Fruit fly (Drosophila melanogaster) whole organism, embryonic: ENCODE measurements around the gene Klp67A.

ENCODE experiments used
- C15 ChIP-seq: fragments of 200-800 bp; sonication (Bioruptor generic); IDR thresholded peaks from 3 replicates; pipeline ENCODE4 v1.3.6; 2022; ENCODE audit warnings: missing biosample characterization, missing genetic modification characterization
- CG10431 ChIP-seq: fragments of 200-800 bp; sonication (Bioruptor generic); optimal IDR thresholded peaks from 3 replicates; lab custom pipeline; 2018; ENCODE audit warnings: missing biosample characterization, mild to moderate bottlenecking, missing genetic modification characterization
- CG12236 ChIP-seq: fragments of 200-800 bp; sonication (Bioruptor generic); optimal IDR thresholded peaks from 2 replicates; lab custom pipeline; 2016; ENCODE audit warnings: missing biosample characterization, missing genetic modification characterization
- CG12299 ChIP-seq: fragments of 200-800 bp; sonication (Bioruptor generic); optimal IDR thresholded peaks from 2 replicates; lab custom pipeline; 2018; ENCODE audit warnings: missing biosample characterization, mild to moderate bottlenecking, missing genetic modification characterization
- CG14441 ChIP-seq: fragments of 200-800 bp; sonication (Bioruptor generic); IDR thresholded peaks from 2 replicates; pipeline ENCODE4 v1.3.6; 2022; ENCODE audit warnings: missing biosample characterization, missing genetic modification characterization
- CG1603 ChIP-seq: fragments of 200-800 bp; sonication (Bioruptor generic); optimal IDR thresholded peaks from 2 replicates; lab custom pipeline; 2019; ENCODE audit warnings: missing biosample characterization, mild to moderate bottlenecking, missing genetic modification characterization, moderate library complexity
- CG18011 ChIP-seq: fragments of 200-800 bp; sonication (Bioruptor generic); optimal IDR thresholded peaks from 2 replicates; lab custom pipeline; 2017; ENCODE audit warnings: missing biosample characterization, missing genetic modification characterization, mild to moderate bottlenecking, moderate library complexity, missing genotype
- CG18262 ChIP-seq: fragments of 200-800 bp; optimal IDR thresholded peaks from 3 replicates; lab custom pipeline; 2019; ENCODE audit warnings: missing biosample characterization, mild to moderate bottlenecking, missing genetic modification characterization, moderate library complexity
- CG2116 ChIP-seq: fragments of 200-800 bp; sonication (Bioruptor generic); optimal IDR thresholded peaks from 3 replicates; lab custom pipeline; 2018; ENCODE audit warnings: missing biosample characterization, mild to moderate bottlenecking, missing genetic modification characterization
- CG3281 ChIP-seq: fragments of 200-800 bp; sonication (Bioruptor generic); optimal IDR thresholded peaks from 3 replicates; lab custom pipeline; 2017; ENCODE audit warnings: missing biosample characterization, mild to moderate bottlenecking, missing genetic modification characterization
- CG34422 ChIP-seq: fragments of 200-800 bp; sonication (Bioruptor generic); IDR thresholded peaks from 3 replicates; pipeline ENCODE4 v1.3.6; 2022; ENCODE audit warnings: missing biosample characterization, missing genetic modification characterization
- CG3847 ChIP-seq: fragments of 200-800 bp; sonication (Bioruptor generic); IDR thresholded peaks from 2 replicates; pipeline ENCODE4 v1.3.6; 2022; ENCODE audit warnings: missing biosample characterization, missing genetic modification characterization
- CG4424 ChIP-seq: fragments of 200-800 bp; sonication (Bioruptor generic); optimal IDR thresholded peaks from 3 replicates; lab custom pipeline; 2016; ENCODE audit warnings: missing biosample characterization, missing genetic modification characterization
- CG4730 ChIP-seq: fragments of 200-800 bp; sonication (Bioruptor generic); IDR thresholded peaks from 2 replicates; pipeline ENCODE4 v1.3.6; 2022; ENCODE audit warnings: missing biosample characterization, missing genetic modification characterization
- CG7357 ChIP-seq: fragments of 200-800 bp; sonication (Bioruptor generic); IDR thresholded peaks from 3 replicates; pipeline ENCODE4 v1.3.6; 2022; ENCODE audit warnings: missing biosample characterization, missing genetic modification characterization
- CG7786 ChIP-seq: fragments of 200-800 bp; sonication (Bioruptor generic); optimal IDR thresholded peaks from 2 replicates; lab custom pipeline; 2016; ENCODE audit warnings: missing biosample characterization, missing genetic modification characterization
- CG8290 ChIP-seq, 3 experiments: fragments of 200-800 bp; sonication (Bioruptor generic); optimal IDR thresholded peaks; 2 replicates each; lab custom pipeline; 2016 to 2019; ENCODE audit warnings: missing biosample characterization in 3 of 3, missing genetic modification characterization in 3 of 3, mild to moderate bottlenecking in 2 of 3, moderate library complexity in 1 of 3
- CG8388 ChIP-seq: fragments of 200-800 bp; sonication (Bioruptor generic); optimal IDR thresholded peaks from 2 replicates; lab custom pipeline; 2019; ENCODE audit warnings: missing biosample characterization, mild to moderate bottlenecking, missing genetic modification characterization, moderate library complexity
- CG8944 ChIP-seq: fragments of 200-800 bp; sonication (Bioruptor generic); optimal IDR thresholded peaks from 3 replicates; lab custom pipeline; 2016; ENCODE audit warnings: missing biosample characterization, missing genetic modification characterization
- Chrac-16 ChIP-seq: fragments of 200-800 bp; sonication (Bioruptor generic); optimal IDR thresholded peaks from 3 replicates; lab custom pipeline; 2016; ENCODE audit warnings: missing biosample characterization, missing genetic modification characterization
- Dip2 ChIP-seq: fragments of 200-800 bp; sonication (Bioruptor generic); IDR thresholded peaks from 2 replicates; pipeline ENCODE4 v1.3.6; 2022; ENCODE audit warnings: missing biosample characterization, missing genetic modification characterization
- HLH54F ChIP-seq: fragments of 200-800 bp; sonication (Bioruptor generic); optimal IDR thresholded peaks from 3 replicates; lab custom pipeline; 2016; ENCODE audit warnings: missing biosample characterization, missing genetic modification characterization
- Hsf ChIP-seq: fragments of 200-800 bp; sonication (Bioruptor generic); optimal IDR thresholded peaks from 3 replicates; lab custom pipeline; 2016; ENCODE audit warnings: missing biosample characterization, missing genetic modification characterization
- Jarid2 ChIP-seq: fragments of 200-800 bp; sonication (Bioruptor generic); optimal IDR thresholded peaks from 3 replicates; lab custom pipeline; 2017; ENCODE audit warnings: mild to moderate bottlenecking, missing biosample characterization, missing genetic modification reagents, missing genetic modification characterization
- Kr ChIP-seq: fragments of 200-800 bp; sonication (Bioruptor generic); optimal IDR thresholded peaks from 2 replicates; lab custom pipeline; 2017; ENCODE audit warnings: missing biosample characterization, mild to moderate bottlenecking, missing genetic modification characterization
- Mad ChIP-seq: fragments of 200-800 bp; sonication (Bioruptor generic); optimal IDR thresholded peaks from 2 replicates; lab custom pipeline; 2016; ENCODE audit warnings: missing biosample characterization, missing genetic modification characterization
- Med ChIP-seq: fragments of 200-800 bp; sonication (Bioruptor generic); peaks from one replicate; lab custom pipeline; 2016; ENCODE audit warnings: missing biosample characterization, missing genetic modification characterization, mild to moderate bottlenecking, inconsistent platforms, moderate library complexity
- NfI ChIP-seq: fragments of 200-800 bp; sonication (Bioruptor generic); optimal IDR thresholded peaks from 3 replicates; lab custom pipeline; 2018; ENCODE audit warnings: missing biosample characterization, mild to moderate bottlenecking, missing genetic modification characterization, moderate library complexity
- Spps ChIP-seq: fragments of 200-800 bp; sonication (Bioruptor generic); optimal IDR thresholded peaks from 2 replicates; lab custom pipeline; 2018; ENCODE audit warnings: missing biosample characterization, mild to moderate bottlenecking, missing genetic modification characterization
- Ssrp ChIP-seq: fragments of 200-800 bp; sonication (Bioruptor generic); optimal IDR thresholded peaks from 2 replicates; lab custom pipeline; 2018; ENCODE audit warnings: missing biosample characterization, mild to moderate bottlenecking, missing genetic modification characterization, moderate library complexity
- bbx ChIP-seq: fragments of 200-800 bp; sonication (Bioruptor generic); IDR thresholded peaks from 2 replicates; pipeline ENCODE4 v1.3.6; 2022; ENCODE audit warnings: missing biosample characterization, missing genetic modification characterization; ENCODE audit not compliant: partially characterized antibody
- bowl ChIP-seq: fragments of 200-800 bp; sonication (Bioruptor generic); IDR thresholded peaks from 2 replicates; pipeline ENCODE4 v1.3.6; 2022; ENCODE audit warnings: missing biosample characterization, missing genetic modification characterization
- chinmo ChIP-seq: fragments of 200-800 bp; sonication (Bioruptor generic); IDR thresholded peaks from 4 replicates; pipeline ENCODE4 v1.3.6; 2022; ENCODE audit warnings: missing biosample characterization, missing genetic modification characterization; ENCODE audit not compliant: partially characterized antibody
- dati ChIP-seq: fragments of 200-800 bp; sonication (Bioruptor generic); IDR thresholded peaks from 2 replicates; pipeline ENCODE4 v1.3.6; 2022; ENCODE audit warnings: missing biosample characterization, missing genetic modification characterization
- eve ChIP-seq, 2 experiments: fragments of >200 bp; optimal IDR thresholded peaks; 2 replicates each; lab custom pipeline; 2017; ENCODE audit warnings: missing biosample characterization in 2 of 2, missing genetic modification characterization in 2 of 2
- fu2 ChIP-seq: fragments of 200-800 bp; sonication (Bioruptor generic); optimal IDR thresholded peaks from 2 replicates; lab custom pipeline; 2016; ENCODE audit warnings: missing biosample characterization, missing genetic modification characterization
- h ChIP-seq: fragments of >200 bp; optimal IDR thresholded peaks from 2 replicates; lab custom pipeline; 2017
- lbe ChIP-seq: fragments of 200-800 bp; sonication (Bioruptor generic); optimal IDR thresholded peaks from 2 replicates; lab custom pipeline; 2016; ENCODE audit warnings: missing biosample characterization, mild to moderate bottlenecking, missing genetic modification characterization
- luna ChIP-seq: fragments of 200-800 bp; sonication (Bioruptor generic); optimal IDR thresholded peaks from 2 replicates; lab custom pipeline; 2016; ENCODE audit warnings: missing biosample characterization, missing genetic modification characterization
- nerfin-1 ChIP-seq: fragments of 200-800 bp; sonication (Bioruptor generic); optimal IDR thresholded peaks from 3 replicates; lab custom pipeline; 2019; ENCODE audit warnings: missing biosample characterization, mild to moderate bottlenecking, missing genetic modification characterization, moderate library complexity
- nom ChIP-seq: fragments of 200-800 bp; sonication (Bioruptor generic); optimal IDR thresholded peaks from 2 replicates; lab custom pipeline; 2017; ENCODE audit warnings: missing biosample characterization, missing genetic modification characterization, mild to moderate bottlenecking, moderate library complexity, missing genetic modification reagents
- psq ChIP-seq: fragments of 200-800 bp; sonication (Bioruptor generic); optimal IDR thresholded peaks from 2 replicates; lab custom pipeline; 2017; ENCODE audit warnings: missing biosample characterization, missing genetic modification characterization
- row ChIP-seq: fragments of 200-800 bp; sonication (Bioruptor generic); IDR thresholded peaks from 3 replicates; pipeline ENCODE4 v1.3.6; 2022; ENCODE audit warnings: missing biosample characterization, missing genetic modification characterization
- seq ChIP-seq: fragments of 200-800 bp; sonication (Bioruptor generic); IDR thresholded peaks from 2 replicates; pipeline ENCODE4 v1.3.6; 2022; ENCODE audit warnings: missing biosample characterization, missing genetic modification characterization
- sob ChIP-seq: fragments of 200-800 bp; sonication (Bioruptor generic); IDR thresholded peaks from 2 replicates; pipeline ENCODE4 v1.3.6; 2022; ENCODE audit warnings: missing biosample characterization, missing genetic modification characterization
- stwl ChIP-seq: fragments of 200-800 bp; sonication (Bioruptor generic); optimal IDR thresholded peaks from 3 replicates; lab custom pipeline; 2018; ENCODE audit warnings: missing biosample characterization, mild to moderate bottlenecking, missing genetic modification characterization, moderate library complexity
- tll ChIP-seq, 2 experiments: fragments of 200-800 bp in 1 of 2; fragments of >200 bp in 1 of 2; sonication (Bioruptor generic) in 1 of 2; optimal IDR thresholded peaks; 2 replicates each; lab custom pipeline; 2017 to 2019; ENCODE audit warnings: missing biosample characterization in 2 of 2, missing genetic modification characterization in 2 of 2, mild to moderate bottlenecking in 1 of 2, moderate library complexity in 1 of 2
- usp ChIP-seq: fragments of >200 bp; optimal IDR thresholded peaks from 2 replicates; lab custom pipeline; 2017; ENCODE audit warnings: missing biosample characterization, missing genetic modification characterization

The Klp67A gene

dm6 chr3L:9377198-9378035, 10.6 kb upstream of the Klp67A start, which contains the start of gene Hsp26 (continued):
- peak; percentile 70 for TF ChIP-seq nerfin-1 (tag; lab: Kevin White, UChicago)
- peak; percentile 64 for TF ChIP-seq psq (GFP tag; lab: Kevin White, UChicago)
- peak; percentile 61 for TF ChIP-seq CG1603 (tag; lab: Kevin White, UChicago)
- no peak for TF ChIP-seq Kr (GFP tag; lab: Kevin White, UChicago)
- TF ChIP-seq CG12299 (tag; lab: Kevin White, UChicago), result peak; percentile 63
- TF ChIP-seq bowl (GFP tag; lab: Robert Waterston, UW), result peak; percentile 71; the same call in 1 of the 2 replicates
- peak; percentile 86 for TF ChIP-seq CG18262 (tag; lab: Kevin White, UChicago)
- TF ChIP-seq CG34422, result peak; percentile 86; the same call in 2 of the 3 replicates
- peak; percentile 87 for TF ChIP-seq Hsf (GFP tag; lab: Kevin White, UChicago)
- peak; percentile 54 for TF ChIP-seq CG2116 (GFP tag; lab: Kevin White, UChicago)
- peak; percentile 60 for TF ChIP-seq luna (GFP tag; lab: Kevin White, UChicago)
- TF ChIP-seq fu2 (GFP tag; lab: Kevin White, UChicago), result peak; percentile 83
- TF ChIP-seq CG8388 (GFP tag; lab: Kevin White, UChicago), result peak; percentile 87
- peak; percentile 79 for TF ChIP-seq nom
- peak; percentile 83 for TF ChIP-seq CG7786 (GFP tag; lab: Kevin White, UChicago)
- TF ChIP-seq Ssrp (tag; lab: Kevin White, UChicago), result peak; percentile 70
- no peak for TF ChIP-seq eve (GFP tag; optimal IDR thresholded peaks at IDR 0.05; lab: Kevin White, UChicago)
- TF ChIP-seq sob (GFP tag; lab: Robert Waterston, UW), result peak; percentile 82
- TF ChIP-seq NfI, result peak; percentile 77
- no peak for TF ChIP-seq stwl
- peak; percentile 54; the same call in 1 of the 3 replicates for TF ChIP-seq C15
- peak; percentile 86; the same call in 2 of the 4 replicates for TF ChIP-seq chinmo (GFP tag; lab: Robert Waterston, UW)
- no peak for TF ChIP-seq tll (GFP tag; optimal IDR thresholded peaks at IDR 0.05; lab: Kevin White, UChicago)
- TF ChIP-seq seq (GFP tag; lab: Robert Waterston, UW), result peak; percentile 88
- TF ChIP-seq CG12236 (GFP tag; lab: Kevin White, UChicago), result peak; percentile 69
- peak; percentile 83 for TF ChIP-seq CG4424 (GFP tag; lab: Kevin White, UChicago)
- peak; percentile 66 for TF ChIP-seq CG3847
- TF ChIP-seq h, result no peak
- no peak for TF ChIP-seq CG10431
- TF ChIP-seq HLH54F (GFP tag; lab: Kevin White, UChicago), result peak; percentile 82
- peak; percentile 75 for TF ChIP-seq Chrac-16 (GFP tag; lab: Kevin White, UChicago)
- peak; percentile 62 for TF ChIP-seq CG18011
- no peak for TF ChIP-seq usp (GFP tag; lab: Kevin White, UChicago)
- 0 out of 2 replicates have a peak, but pooled peaks have one; percentile 19 for TF ChIP-seq dati (GFP tag; lab: Robert Waterston, UW)
- peak; percentile 65 for TF ChIP-seq CG4730 (GFP tag; lab: Robert Waterston, UW)
- TF ChIP-seq CG8944 (GFP tag; lab: Kevin White, UChicago), result peak; percentile 82
- peak; percentile 72 for TF ChIP-seq CG8290 (GFP tag; optimal IDR thresholded peaks at IDR 0.05; lab: Kevin White, UChicago)
- peak in 1 of 2 experiments; percentile 24 for TF ChIP-seq CG8290 (tag; optimal IDR thresholded peaks at IDR 0.05; lab: Kevin White, UChicago)
- TF ChIP-seq CG14441 (GFP tag; lab: Robert Waterston, UW), result peak; percentile 81
- TF ChIP-seq row (GFP tag; lab: Robert Waterston, UW), result peak; percentile 93
- peak; percentile 84 for TF ChIP-seq CG3281
- TF ChIP-seq Spps (tag; lab: Kevin White, UChicago), result peak; percentile 59
- TF ChIP-seq Med (GFP tag; lab: Kevin White, UChicago), result peak; percentile 98
- TF ChIP-seq Dip2 (GFP tag; lab: Robert Waterston, UW), result no peak
- TF ChIP-seq Mad (GFP tag; lab: Kevin White, UChicago), result peak; percentile 61
- TF ChIP-seq Jarid2 (GFP tag; lab: Kevin White, UChicago), result peak; percentile 75
- TF ChIP-seq bbx (GFP tag; lab: Robert Waterston, UW), result no peak; the same call in 1 of the 2 replicates
- peak; percentile 90 for TF ChIP-seq lbe (GFP tag; lab: Kevin White, UChicago)
- TF ChIP-seq CG7357 (GFP tag; lab: Robert Waterston, UW), result peak; percentile 61
